Worm (Caenorhabditis elegans) whole organism, L4/young adult: ENCODE data around the gene gtf-2H1.

Experiments
- W03F9.2 ChIP-seq: fragments of 150-350 bp; optimal IDR thresholded peaks from 2 replicates; lab custom pipeline; 2014; ENCODE audit warnings: missing biosample characterization, missing genetic modification characterization
- dao-5 ChIP-seq: sonication (generic microtip); optimal IDR thresholded peaks from 2 replicates; lab custom pipeline; 2016; ENCODE audit warnings: missing genotype, missing genetic modification characterization, moderate library complexity, missing compliant biosample characterization
- him-1 ChIP-seq: sonication (generic microtip); optimal IDR thresholded peaks from 2 replicates; lab custom pipeline; 2016; ENCODE audit warnings: missing genotype, missing genetic modification reagents, missing genetic modification characterization, missing compliant biosample characterization

DNA sequence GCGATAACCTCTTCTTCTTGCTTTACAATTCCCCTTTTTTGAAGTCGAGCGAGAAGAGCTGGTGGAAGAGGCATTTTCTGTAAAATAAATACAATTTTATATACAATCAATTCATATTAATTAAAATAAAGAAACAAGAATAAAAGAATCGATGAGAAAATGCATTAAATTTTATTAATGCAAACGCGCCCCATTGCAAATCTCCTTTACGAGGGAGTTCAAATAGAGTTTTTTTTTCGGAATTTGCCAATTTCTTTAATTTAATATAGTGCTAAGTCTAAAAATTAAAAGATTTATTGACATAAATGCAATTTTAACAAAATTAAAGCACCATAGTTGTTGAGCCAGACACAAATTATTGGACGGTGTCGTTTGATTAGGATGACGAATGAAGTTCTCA lies 30.0 kb upstream of the gtf-2H1 start, which contains the start of gene pqbp-1.1:
- TF ChIP-seq him-1 (tag; lab: Kevin White, UChicago) (no peak), dao-5 (tag; lab: Kevin White, UChicago) (no peak), W03F9.2 (tag; lab: Kevin White, UChicago) (no peak)
